Fruit fly (Drosophila melanogaster): Measurements from ENCODE around the gene CG4593.

DNA sequence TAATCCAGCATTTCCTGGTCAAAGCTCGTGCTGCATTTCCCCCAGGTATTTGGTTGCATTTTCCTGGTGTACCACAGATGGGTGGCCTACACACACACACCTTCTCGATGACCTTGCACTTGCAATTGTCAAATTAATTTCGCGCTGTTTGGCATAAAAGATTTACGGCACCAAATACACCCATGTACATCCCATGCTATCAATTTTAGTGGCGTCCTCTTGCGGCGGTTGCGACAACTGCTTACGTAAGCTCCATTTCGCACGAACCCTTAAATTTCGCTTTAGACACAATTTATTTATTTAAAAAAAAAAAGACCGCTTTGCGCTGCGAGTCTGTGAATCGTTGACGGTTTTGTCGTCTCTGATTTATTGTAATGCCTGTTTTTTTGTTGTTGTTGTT is 8.2 kb upstream of the CG4593 start:
- TF ChIP-seq Lpt (GFP tag; optimal IDR thresholded peaks at IDR 0.05) (no peak), Sox102F (GFP tag; optimal IDR thresholded peaks at IDR 0.05) (no peak), CG6854 (GFP tag; optimal IDR thresholded peaks at IDR 0.05) (no peak), OdsH (GFP tag; optimal IDR thresholded peaks at IDR 0.05) (no peak), CG11762 (GFP tag; optimal IDR thresholded peaks at IDR 0.05; ENCODE audit: insufficient read depth) (no peak), CG10631 (GFP tag; optimal IDR thresholded peaks at IDR 0.05) (no peak), Hr39 (GFP tag; optimal IDR thresholded peaks at IDR 0.05) (no peak), topi (GFP tag; optimal IDR thresholded peaks at IDR 0.05) (no peak), CG8632 (GFP tag; optimal IDR thresholded peaks at IDR 0.05) (no peak), cyc (GFP tag; optimal IDR thresholded peaks at IDR 0.05) (no peak), CG8319 (GFP tag; optimal IDR thresholded peaks at IDR 0.05) (no peak), Blimp-1 (GFP tag; optimal IDR thresholded peaks at IDR 0.05) (no peak)

Data from whole organism, prepupa.